Fruit fly (Drosophila melanogaster) whole organism, wandering third instar larva: ENCODE results near the gene Cdc6.

Experiments
- CG32264 ChIP-seq: fragments of 200-800 bp; sonication (Bioruptor generic); optimal IDR thresholded peaks from 2 replicates; lab custom pipeline; 2016; ENCODE audit warnings: missing biosample characterization, missing genetic modification characterization
- CG9705 ChIP-seq: fragments of 200-800 bp; sonication (Bioruptor generic); optimal IDR thresholded peaks from 2 replicates; lab custom pipeline; 2018; ENCODE audit warnings: missing biosample characterization, mild to moderate bottlenecking, missing genetic modification characterization
- CrebA ChIP-seq: fragments of 200-800 bp; sonication (Bioruptor generic); optimal IDR thresholded peaks from 2 replicates; lab custom pipeline; 2016; ENCODE audit warnings: missing biosample characterization, mild to moderate bottlenecking, missing genetic modification characterization, borderline replicate concordance
- Dfd ChIP-seq: fragments of >200 bp; optimal IDR thresholded peaks from 2 replicates; lab custom pipeline; 2017; ENCODE audit warnings: missing biosample characterization, missing genetic modification characterization
- Dif ChIP-seq: fragments of 200-275, 200-300 bp; sonication (Bioruptor generic); optimal IDR thresholded peaks from 2 replicates; lab custom pipeline; 2018; ENCODE audit warnings: missing biosample characterization, missing genetic modification characterization; ENCODE audit not compliant: partially characterized antibody
- GATAd ChIP-seq: sonication (Bioruptor generic); optimal IDR thresholded peaks from 2 replicates; lab custom pipeline; 2016; ENCODE audit warnings: missing biosample characterization, missing genetic modification characterization
- HLH106 ChIP-seq: fragments of 200-800 bp; optimal IDR thresholded peaks from 3 replicates; lab custom pipeline; 2019; ENCODE audit warnings: missing biosample characterization, mild to moderate bottlenecking, missing genetic modification characterization, moderate library complexity
- Hnf4 ChIP-seq: fragments of 200-800 bp; sonication (Bioruptor generic); optimal IDR thresholded peaks from 2 replicates; lab custom pipeline; 2016; ENCODE audit warnings: missing biosample characterization, mild to moderate bottlenecking, missing genetic modification characterization
- Hr78 ChIP-seq: fragments of >200 bp; optimal IDR thresholded peaks from 2 replicates; lab custom pipeline; 2017; ENCODE audit warnings: missing biosample characterization, missing genetic modification characterization
- Hr83 ChIP-seq: fragments of 200-300 bp; sonication (Bioruptor generic); optimal IDR thresholded peaks from 2 replicates; lab custom pipeline; 2016; ENCODE audit warnings: missing biosample characterization, mild to moderate bottlenecking, missing genetic modification characterization, moderate library complexity; ENCODE audit not compliant: poor library complexity, severe bottlenecking
- Jra ChIP-seq: sonication (Bioruptor generic); optimal IDR thresholded peaks from 2 replicates; lab custom pipeline; 2016; ENCODE audit warnings: missing biosample characterization, missing genetic modification characterization
- Mio ChIP-seq: sonication (Bioruptor generic); optimal IDR thresholded peaks from 2 replicates; lab custom pipeline; 2016; ENCODE audit warnings: missing biosample characterization, missing genetic modification characterization
- Myc ChIP-seq: fragments of >200 bp; optimal IDR thresholded peaks from 2 replicates; lab custom pipeline; 2017
- N ChIP-seq: fragments of >200 bp; optimal IDR thresholded peaks from 2 replicates; lab custom pipeline; 2018; ENCODE audit warnings: missing biosample characterization, missing external identifiers, missing genetic modification characterization
- OdsH ChIP-seq: fragments of 200-800 bp; sonication (Bioruptor generic); optimal IDR thresholded peaks from 2 replicates; lab custom pipeline; 2016; ENCODE audit warnings: missing biosample characterization, mild to moderate bottlenecking, missing genetic modification characterization
- Rel ChIP-seq, 2 experiments: fragments of 200-800 bp; sonication (Bioruptor generic) in 1 of 2; optimal IDR thresholded peaks; 2 replicates in 1 of 2; 3 replicates in 1 of 2; lab custom pipeline; 2016 to 2019; ENCODE audit warnings: mild to moderate bottlenecking in 2 of 2, missing biosample characterization in 2 of 2, missing genetic modification characterization in 2 of 2, moderate library complexity in 1 of 2
- Sp1 ChIP-seq: fragments of 200-800 bp; sonication (Bioruptor generic); optimal IDR thresholded peaks from 3 replicates; lab custom pipeline; 2019; ENCODE audit warnings: missing biosample characterization, mild to moderate bottlenecking, missing genetic modification characterization, moderate library complexity
- Vsx2 ChIP-seq: fragments of 200-300, 225-300 bp; sonication (Bioruptor generic); optimal IDR thresholded peaks from 2 replicates; lab custom pipeline; 2018; ENCODE audit warnings: missing biosample characterization, missing genetic modification characterization; ENCODE audit not compliant: partially characterized antibody
- br ChIP-seq: fragments of 200-800 bp; sonication (Bioruptor generic); optimal IDR thresholded peaks from 2 replicates; lab custom pipeline; 2016; ENCODE audit warnings: missing biosample characterization, missing genetic modification characterization
- brk ChIP-seq: fragments of 200-800 bp; sonication (Bioruptor generic); optimal IDR thresholded peaks from 2 replicates; lab custom pipeline; 2016; ENCODE audit warnings: missing biosample characterization, mild to moderate bottlenecking, missing genetic modification characterization
- dmrt93B ChIP-seq: fragments of 200-800 bp; sonication (Bioruptor generic); optimal IDR thresholded peaks from 2 replicates; lab custom pipeline; 2018; ENCODE audit warnings: missing biosample characterization, mild to moderate bottlenecking, missing genetic modification characterization
- dsf ChIP-seq: sonication (Bioruptor generic); optimal IDR thresholded peaks from 2 replicates; lab custom pipeline; 2016; ENCODE audit warnings: missing biosample characterization, missing genetic modification characterization, borderline replicate concordance
- ey ChIP-seq: fragments of 200-800 bp; sonication (Bioruptor generic); optimal IDR thresholded peaks from 2 replicates; lab custom pipeline; 2016; ENCODE audit warnings: missing biosample characterization, missing genetic modification characterization
- foxo ChIP-seq, 2 experiments: fragments of 200-800 bp; sonication (Bioruptor generic); optimal IDR thresholded peaks; 2 replicates in 1 of 2; 3 replicates in 1 of 2; lab custom pipeline; 2016 to 2017; ENCODE audit warnings: missing biosample characterization in 2 of 2, missing genetic modification characterization in 2 of 2
- fru ChIP-seq: fragments of 200-800 bp; sonication (Bioruptor generic); optimal IDR thresholded peaks from 3 replicates; lab custom pipeline; 2016; ENCODE audit warnings: missing biosample characterization, mild to moderate bottlenecking, missing genetic modification characterization
- h ChIP-seq: fragments of 200-800 bp; sonication (Bioruptor generic); optimal IDR thresholded peaks from 3 replicates; lab custom pipeline; 2016; ENCODE audit warnings: missing biosample characterization, mild to moderate bottlenecking, missing genetic modification characterization
- jim ChIP-seq: fragments of 175-275, 200-325 bp; sonication (Bioruptor generic); optimal IDR thresholded peaks from 2 replicates; lab custom pipeline; 2016; ENCODE audit warnings: missing biosample characterization, mild to moderate bottlenecking, missing genetic modification characterization
- lola ChIP-seq: fragments of >200 bp; optimal IDR thresholded peaks from 2 replicates; lab custom pipeline; 2017; ENCODE audit warnings: missing biosample characterization, missing genetic modification characterization
- pan ChIP-seq: fragments of >200 bp; optimal IDR thresholded peaks from 2 replicates; lab custom pipeline; 2017
- psq ChIP-seq: fragments of 200-800 bp; sonication (Bioruptor generic); optimal IDR thresholded peaks from 3 replicates; lab custom pipeline; 2017; ENCODE audit warnings: missing biosample characterization, mild to moderate bottlenecking, missing genetic modification characterization, moderate library complexity
- sage ChIP-seq: fragments of 200-800 bp; sonication (Bioruptor generic); optimal IDR thresholded peaks from 2 replicates; lab custom pipeline; 2016; ENCODE audit warnings: missing biosample characterization, mild to moderate bottlenecking, missing genetic modification characterization
- sv ChIP-seq: fragments of 200-800 bp; sonication (Bioruptor generic); optimal IDR thresholded peaks from 3 replicates; lab custom pipeline; 2016; ENCODE audit warnings: missing biosample characterization, missing genetic modification characterization
- tai ChIP-seq: sonication (Bioruptor generic); optimal IDR thresholded peaks from 2 replicates; lab custom pipeline; 2016; ENCODE audit warnings: missing biosample characterization, missing genetic modification characterization
- usp ChIP-seq: fragments of >200 bp; optimal IDR thresholded peaks from 2 replicates; lab custom pipeline; 2017; ENCODE audit warnings: missing biosample characterization, missing genetic modification characterization
- woc ChIP-seq: sonication (Bioruptor generic); optimal IDR thresholded peaks from 2 replicates; lab custom pipeline; 2016; ENCODE audit warnings: missing biosample characterization, mild to moderate bottlenecking, missing genetic modification characterization

The Cdc6 gene

DNA sequence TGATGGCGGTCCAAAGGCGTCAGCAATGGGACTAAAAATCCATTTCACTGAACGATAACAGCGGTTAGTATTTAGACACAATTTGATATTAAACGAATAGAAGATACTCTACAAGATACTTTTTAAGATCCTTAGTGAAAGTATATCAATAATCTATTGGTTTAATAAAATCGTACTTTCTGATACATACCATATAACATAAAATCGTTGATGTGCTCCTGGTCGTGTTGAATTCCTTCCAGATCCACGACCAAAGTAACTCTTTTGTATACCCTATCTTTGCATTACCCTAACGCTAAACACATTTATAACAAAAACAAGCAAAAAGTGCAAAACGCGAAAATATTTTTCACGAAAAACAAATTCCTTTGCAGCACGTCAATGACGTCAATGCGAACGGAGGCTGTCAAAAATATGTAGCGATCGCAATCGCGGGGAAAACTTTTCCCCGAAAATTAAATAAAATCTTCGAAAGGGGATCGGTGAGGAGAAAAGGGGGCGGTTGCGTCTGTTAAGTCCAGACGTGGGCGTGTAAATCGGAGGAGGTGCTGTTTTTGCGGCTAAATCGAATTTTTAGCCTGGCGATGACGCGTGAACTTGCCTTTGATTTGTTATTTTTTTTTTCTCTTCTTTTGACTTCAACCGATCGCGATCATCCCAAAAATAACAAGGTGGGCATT, 21.5 kb upstream of the Cdc6 start:
- TF ChIP-seq OdsH (GFP tag; lab: Kevin White, UChicago) (no peak), N (GFP tag; lab: Kevin White, UChicago) (no peak)

DNA sequence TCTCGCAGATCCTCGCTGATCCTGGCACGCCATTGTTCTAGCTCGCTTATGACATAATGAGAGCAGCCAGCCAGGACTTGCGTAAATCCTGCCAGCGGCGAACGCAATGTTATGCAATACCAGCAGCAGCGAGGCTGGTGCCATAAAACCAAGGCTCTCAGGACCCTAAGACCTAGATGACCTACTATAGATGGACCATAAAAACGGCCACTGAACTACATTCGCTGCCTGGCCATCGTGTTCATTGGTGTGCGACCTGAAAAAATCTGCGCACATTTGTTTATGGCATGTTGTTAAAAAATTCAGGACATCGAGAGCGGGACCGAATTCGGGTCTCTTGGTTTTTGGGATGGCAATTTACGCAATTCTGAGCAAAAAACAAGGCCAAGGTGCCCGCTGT, 19.7 kb upstream of the Cdc6 start:
- TF ChIP-seq OdsH (GFP tag; lab: Kevin White, UChicago) (no peak), dsf (GFP tag; lab: Kevin White, UChicago) (no peak), usp (GFP tag; lab: Kevin White, UChicago) (no peak), pan (no peak), h (GFP tag; lab: Kevin White, UChicago) (no peak)
- TF ChIP-seq, all 38 proteins: peak for 0

DNA sequence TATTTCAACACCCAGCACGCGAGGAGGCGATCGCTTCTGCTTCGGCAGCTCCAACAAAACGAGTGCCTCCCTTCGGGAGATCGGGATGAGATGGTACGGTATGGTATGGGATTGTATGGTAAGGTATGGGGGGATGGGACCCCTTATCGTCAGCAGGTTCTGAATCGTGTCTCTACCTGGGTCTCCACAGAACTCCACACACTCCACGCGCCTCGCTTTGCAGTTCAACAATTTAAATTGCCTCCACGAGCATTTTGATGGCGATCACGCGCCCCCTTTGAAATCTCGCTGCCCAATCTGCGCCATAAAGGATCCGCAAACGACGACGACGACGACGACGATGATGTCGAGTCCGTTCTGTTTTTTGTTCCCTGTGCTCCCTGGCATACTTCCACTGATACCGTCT, 18.7 kb upstream of the Cdc6 start:
- TF ChIP-seq foxo (GFP tag; optimal IDR thresholded peaks at IDR 0.05; lab: Kevin White, UChicago) (peak in 1 of 2 experiments; percentile 26), GATAd (no peak), Myc (lab: Kevin White, UChicago) (no peak), OdsH (GFP tag; lab: Kevin White, UChicago) (no peak), h (GFP tag; lab: Kevin White, UChicago) (peak; percentile 67), Dif (no peak), Dfd (GFP tag; lab: Kevin White, UChicago) (no peak), Sp1 (peak; percentile 7), lola (GFP tag; lab: Kevin White, UChicago) (no peak), dmrt93B (no peak), Hnf4 (GFP tag; lab: Kevin White, UChicago) (no peak), br (GFP tag; lab: Kevin White, UChicago) (peak; percentile 30), sage (GFP tag; lab: Kevin White, UChicago) (peak; percentile 25), fru (GFP tag; lab: Kevin White, UChicago) (no peak), Hr78 (GFP tag; lab: Kevin White, UChicago) (no peak), tai (GFP tag; lab: Kevin White, UChicago) (no peak), Mio (no peak), Rel (GFP tag; optimal IDR thresholded peaks at IDR 0.05; lab: Kevin White, UChicago) (peak; percentile 72), Rel (tag; optimal IDR thresholded peaks at IDR 0.05; lab: Kevin White, UChicago) (no peak), Jra (GFP tag; lab: Kevin White, UChicago) (peak; percentile 26), dsf (GFP tag; lab: Kevin White, UChicago) (no peak), sv (GFP tag; lab: Kevin White, UChicago) (no peak), woc (GFP tag; lab: Kevin White, UChicago) (peak; percentile 25), ey (GFP tag; lab: Kevin White, UChicago) (no peak), jim (GFP tag; lab: Kevin White, UChicago) (no peak), Hr83 (GFP tag; lab: Kevin White, UChicago) (peak; percentile 20), N (GFP tag; lab: Kevin White, UChicago) (no peak), psq (GFP tag; lab: Kevin White, UChicago) (peak; percentile 62), CrebA (GFP tag; lab: Kevin White, UChicago) (no peak)

DNA sequence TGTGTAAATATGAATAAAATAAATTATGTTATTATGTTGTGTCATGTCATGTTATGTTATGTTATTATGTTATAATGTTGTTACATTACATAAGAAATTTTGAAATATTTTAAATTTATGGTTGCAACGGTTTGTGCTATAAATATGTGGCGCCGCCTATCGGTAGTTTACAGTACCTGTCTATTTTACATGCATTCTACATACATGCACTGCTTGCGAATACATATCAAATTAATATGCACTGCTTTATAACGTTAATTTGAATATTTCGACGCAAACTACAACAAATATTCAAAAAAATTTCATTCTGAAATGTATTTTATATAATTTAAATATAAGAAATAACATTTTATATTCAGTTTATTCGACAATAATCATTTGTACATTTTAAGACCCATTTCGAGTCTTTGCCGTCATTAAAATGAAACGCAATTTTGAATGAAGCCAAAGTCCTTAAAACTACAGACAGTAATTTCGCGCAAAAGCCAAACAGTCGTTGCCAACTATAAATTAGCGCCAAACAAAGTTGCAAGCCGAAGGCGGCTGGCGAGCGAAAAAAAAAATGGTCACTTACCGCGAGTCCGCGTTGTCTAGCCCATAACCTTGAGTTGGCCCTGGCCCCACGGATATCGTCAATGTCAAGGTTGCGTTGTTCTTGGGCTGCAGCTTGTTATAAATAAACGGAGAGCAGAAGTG, 18.2 kb upstream of the Cdc6 start:
- no peak for TF ChIP-seq pan
- TF ChIP-seq OdsH (GFP tag; lab: Kevin White, UChicago), result no peak
- TF ChIP-seq HLH106 (tag; lab: Kevin White, UChicago), result no peak
- TF ChIP-seq Jra (GFP tag; lab: Kevin White, UChicago), result no peak
- peak; percentile 12 for TF ChIP-seq fru (GFP tag; lab: Kevin White, UChicago)
- peak; percentile 90 for TF ChIP-seq Myc (lab: Kevin White, UChicago)
- TF ChIP-seq foxo (GFP tag; optimal IDR thresholded peaks at IDR 0.05; lab: Kevin White, UChicago), result no peak
- TF ChIP-seq sage (GFP tag; lab: Kevin White, UChicago), result no peak
- TF ChIP-seq brk, result no peak
- TF ChIP-seq Hnf4 (GFP tag; lab: Kevin White, UChicago), result no peak
- TF ChIP-seq sv (GFP tag; lab: Kevin White, UChicago), result no peak
- no peak for TF ChIP-seq Hr83 (GFP tag; lab: Kevin White, UChicago)
- TF ChIP-seq CG32264 (GFP tag; lab: Kevin White, UChicago), result no peak
- TF ChIP-seq Dfd (GFP tag; lab: Kevin White, UChicago), result no peak
- TF ChIP-seq CG9705 (GFP tag; lab: Kevin White, UChicago), result no peak
- no peak for TF ChIP-seq GATAd
- TF ChIP-seq Vsx2 (GFP tag; lab: Kevin White, UChicago), result no peak
